Worm (Caenorhabditis elegans): ENCODE data around the gene mec-18.

ce11 chrX:4222779-4223387 is 51.1 kb downstream of the mec-18 start:
- peak; percentile 39 to 81 for TF ChIP-seq lsy-2 (tag; optimal IDR thresholded peaks at IDR 0.05)
- peak; percentile 49 for TF ChIP-seq unc-55 (GFP tag; optimal IDR thresholded peaks at IDR 0.05)
- TF ChIP-seq nhr-77 (tag; optimal IDR thresholded peaks at IDR 0.05), result no peak
- TF ChIP-seq ama-1 (optimal IDR thresholded peaks at IDR 0.05), result peak; percentile 63
- TF ChIP-seq snpc-4 (tag; optimal IDR thresholded peaks at IDR 0.05), result peak; percentile 39

All from whole organism, L2 larva.